Fruit fly (Drosophila melanogaster): ENCODE data around the gene smash.

smash gene

DNA sequence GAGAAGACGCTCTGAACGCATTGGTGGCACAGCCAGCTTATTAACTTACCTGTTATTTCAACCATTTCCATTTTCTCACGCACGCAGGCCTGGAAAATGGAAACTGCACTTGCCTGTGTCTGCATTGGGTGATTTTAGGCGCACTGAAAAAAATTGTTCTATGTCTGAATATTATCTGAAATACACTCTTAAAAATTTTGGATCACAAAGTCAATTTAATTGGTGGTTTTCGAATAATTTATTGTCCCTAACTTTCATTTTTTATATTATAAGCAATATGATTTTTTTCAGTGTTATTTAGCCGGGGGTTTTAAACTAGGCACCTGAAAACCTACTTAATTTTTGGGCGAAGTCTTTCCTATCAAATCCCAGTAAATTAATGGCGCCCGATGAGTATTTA lies 3.7 kb downstream of the smash start (continued):
- peak; percentile 29 for TF ChIP-seq CG8319 (GFP tag; optimal IDR thresholded peaks at IDR 0.05)
- TF ChIP-seq achi (GFP tag; optimal IDR thresholded peaks at IDR 0.05), result peak; percentile 66
- peak; percentile 89 for TF ChIP-seq CG15336 (GFP tag; IDR thresholded peaks at IDR 0.05)
- peak; percentile 77 for TF ChIP-seq Gug (GFP tag; IDR thresholded peaks at IDR 0.05)
- peak; percentile 60 for TF ChIP-seq pdm3 (GFP tag; optimal IDR thresholded peaks at IDR 0.05)
- TF ChIP-seq salr (GFP tag; optimal IDR thresholded peaks at IDR 0.05), result peak in 1 of 2 experiments; percentile 65
- TF ChIP-seq CG11294 (GFP tag; IDR thresholded peaks at IDR 0.05), result peak; percentile 64
- peak; percentile 53 for TF ChIP-seq topi (GFP tag; optimal IDR thresholded peaks at IDR 0.05)

DNA sequence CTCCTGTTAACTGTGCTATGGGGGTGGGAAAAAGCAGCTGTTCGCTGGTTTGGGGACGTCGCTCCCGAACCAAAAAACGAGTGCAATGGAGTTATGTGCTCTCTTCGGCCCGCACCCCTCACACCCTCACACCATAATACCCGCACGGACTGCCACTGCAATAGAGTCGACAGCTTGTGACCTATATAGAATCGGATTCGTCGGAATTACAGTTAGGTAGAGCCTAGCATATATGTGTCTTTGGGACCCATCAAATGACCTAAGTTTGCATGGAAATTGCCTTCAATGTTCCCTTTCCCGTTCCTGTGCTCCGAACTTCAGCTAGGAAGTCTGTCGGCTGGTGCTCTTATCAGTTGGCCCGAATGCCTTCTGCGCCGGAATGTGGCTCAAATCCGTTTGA lies 4.8 kb downstream of the smash start:
- TF ChIP-seq fd59A (GFP tag; optimal IDR thresholded peaks at IDR 0.05) (no peak), CG9139 (GFP tag; optimal IDR thresholded peaks at IDR 0.05) (no peak), CG31627 (GFP tag; optimal IDR thresholded peaks at IDR 0.05) (no peak), fkh (GFP tag; optimal IDR thresholded peaks at IDR 0.05) (no peak), dac (GFP tag; optimal IDR thresholded peaks at IDR 0.05) (no peak), CG6163 (GFP tag; IDR thresholded peaks at IDR 0.05) (no peak), CG8632 (GFP tag; optimal IDR thresholded peaks at IDR 0.05) (no peak), CG6808 (GFP tag; optimal IDR thresholded peaks at IDR 0.05) (no peak), CG15336 (GFP tag; IDR thresholded peaks at IDR 0.05) (no peak), CG7368 (GFP tag; optimal IDR thresholded peaks at IDR 0.05) (no peak), Ets21C (GFP tag; optimal IDR thresholded peaks at IDR 0.05) (no peak), CG8119 (GFP tag; IDR thresholded peaks at IDR 0.05) (no peak), salr (GFP tag; optimal IDR thresholded peaks at IDR 0.05) (no peak), Sox15 (GFP tag; optimal IDR thresholded peaks at IDR 0.05) (no peak), CG11902 (GFP tag; optimal IDR thresholded peaks at IDR 0.05) (no peak), achi (GFP tag; optimal IDR thresholded peaks at IDR 0.05) (no peak), Smox (GFP tag; optimal IDR thresholded peaks at IDR 0.05) (no peak), Hr4 (GFP tag; optimal IDR thresholded peaks at IDR 0.05) (no peak)

DNA sequence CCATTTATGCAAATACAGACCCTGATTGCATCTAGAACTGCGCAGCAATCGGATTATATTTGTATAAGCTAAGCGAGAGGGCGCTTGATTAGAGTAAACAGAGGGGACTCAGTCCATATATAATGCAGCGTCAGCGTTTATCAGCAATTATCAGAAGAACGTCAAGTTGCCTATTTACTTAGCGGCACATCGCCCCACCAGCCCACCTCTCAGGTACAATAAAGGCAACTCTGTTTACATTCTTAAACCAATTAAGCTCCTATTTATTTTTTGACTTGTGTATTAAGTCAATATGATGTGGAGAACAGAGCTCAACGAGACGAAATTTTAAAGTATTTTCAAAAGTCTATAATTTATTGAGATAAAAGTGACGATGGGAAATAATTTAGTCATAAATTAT lies 5.6 kb downstream of the smash start:
- TF ChIP-seq vri (GFP tag; optimal IDR thresholded peaks at IDR 0.05), result peak; percentile 96
- no peak for TF ChIP-seq CG4318 (GFP tag; optimal IDR thresholded peaks at IDR 0.05)
- peak; percentile 83 for TF ChIP-seq Sox102F (GFP tag; optimal IDR thresholded peaks at IDR 0.05)
- peak; percentile 16 for TF ChIP-seq CG11902 (GFP tag; optimal IDR thresholded peaks at IDR 0.05)
- peak; percentile 77 for TF ChIP-seq fd59A (GFP tag; optimal IDR thresholded peaks at IDR 0.05)
- TF ChIP-seq eg (GFP tag; IDR thresholded peaks at IDR 0.05), result peak; percentile 79
- TF ChIP-seq Eip75B (GFP tag; optimal IDR thresholded peaks at IDR 0.05), result peak; percentile 75
- TF ChIP-seq CG8119 (GFP tag; IDR thresholded peaks at IDR 0.05), result peak; percentile 63
- TF ChIP-seq cyc (GFP tag; optimal IDR thresholded peaks at IDR 0.05), result peak; percentile 58
- no peak for TF ChIP-seq Sox15 (GFP tag; optimal IDR thresholded peaks at IDR 0.05)
- peak; percentile 90 for TF ChIP-seq CG6163 (GFP tag; IDR thresholded peaks at IDR 0.05)
- peak; percentile 78 for TF ChIP-seq lz (GFP tag; optimal IDR thresholded peaks at IDR 0.05)
- peak; percentile 78 for TF ChIP-seq CG8319 (GFP tag; optimal IDR thresholded peaks at IDR 0.05)
- peak; percentile 46 to 84 for TF ChIP-seq salr (GFP tag; optimal IDR thresholded peaks at IDR 0.05)
- peak; percentile 82 for TF ChIP-seq achi (GFP tag; optimal IDR thresholded peaks at IDR 0.05)
- TF ChIP-seq CG34406 (GFP tag; optimal IDR thresholded peaks at IDR 0.05), result peak; percentile 86
- TF ChIP-seq CG9139 (GFP tag; optimal IDR thresholded peaks at IDR 0.05), result peak; percentile 93
- peak; percentile 73 for TF ChIP-seq Blimp-1 (GFP tag; optimal IDR thresholded peaks at IDR 0.05)
- peak; percentile 31; the same call in 1 of the 2 replicates for TF ChIP-seq CG15336 (GFP tag; IDR thresholded peaks at IDR 0.05)
- peak; percentile 52 for TF ChIP-seq CG6276 (GFP tag; optimal IDR thresholded peaks at IDR 0.05)
- peak; percentile 85 for TF ChIP-seq topi (GFP tag; optimal IDR thresholded peaks at IDR 0.05)
- TF ChIP-seq CG6792 (GFP tag; optimal IDR thresholded peaks at IDR 0.05), result peak; percentile 90
- TF ChIP-seq Ets21C (GFP tag; optimal IDR thresholded peaks at IDR 0.05), result peak; percentile 51
- peak; percentile 75 for TF ChIP-seq CG31627 (GFP tag; optimal IDR thresholded peaks at IDR 0.05)
- TF ChIP-seq fkh (GFP tag; optimal IDR thresholded peaks at IDR 0.05), result peak; percentile 95
- TF ChIP-seq CG32006 (GFP tag; optimal IDR thresholded peaks at IDR 0.05), result peak; percentile 61
- TF ChIP-seq CG11294 (GFP tag; IDR thresholded peaks at IDR 0.05), result peak; percentile 53; the same call in 1 of the 2 replicates
- peak; percentile 92 for TF ChIP-seq CG10631 (GFP tag; optimal IDR thresholded peaks at IDR 0.05)
- TF ChIP-seq spab (GFP tag; optimal IDR thresholded peaks at IDR 0.05), result peak; percentile 88
- peak; percentile 78 for TF ChIP-seq CG6854 (GFP tag; optimal IDR thresholded peaks at IDR 0.05)
- TF ChIP-seq acj6 (GFP tag; optimal IDR thresholded peaks at IDR 0.05), result peak; percentile 82
- peak; percentile 89 for TF ChIP-seq CG10669 (GFP tag; optimal IDR thresholded peaks at IDR 0.05)
- peak; percentile 92 for TF ChIP-seq CG8632 (GFP tag; optimal IDR thresholded peaks at IDR 0.05)
- TF ChIP-seq Sox14 (GFP tag; optimal IDR thresholded peaks at IDR 0.05), result peak; percentile 68
- TF ChIP-seq Hr4 (GFP tag; optimal IDR thresholded peaks at IDR 0.05), result peak; percentile 23
- TF ChIP-seq dac (GFP tag; optimal IDR thresholded peaks at IDR 0.05), result no peak
- TF ChIP-seq CG3032 (tag; optimal IDR thresholded peaks at IDR 0.05), result peak; percentile 81
- TF ChIP-seq ss (GFP tag; optimal IDR thresholded peaks at IDR 0.05), result peak; percentile 86 to 93
- peak; percentile 83 for TF ChIP-seq CG16779 (tag; optimal IDR thresholded peaks at IDR 0.05)
